Fruit fly (Drosophila melanogaster): ENCODE data around the gene atk.

atk gene

DNA sequence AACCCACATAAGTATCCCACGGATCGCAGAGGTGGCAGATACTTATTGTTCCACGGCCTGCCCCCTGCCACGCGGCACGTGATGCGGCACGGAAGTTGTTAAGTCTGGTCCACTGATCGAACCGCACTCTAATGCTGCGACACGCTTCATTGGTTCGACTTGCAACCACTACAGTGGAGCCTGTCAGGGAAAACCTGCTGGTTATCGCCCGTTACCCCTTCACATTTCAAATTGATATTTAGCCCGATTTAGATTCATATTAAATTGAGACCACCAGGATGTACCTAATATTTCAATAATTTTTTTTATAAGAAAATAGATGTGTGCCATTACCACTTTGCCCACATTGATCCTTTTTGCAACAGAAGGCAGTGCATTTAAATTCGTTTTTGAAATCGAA is 17.3 kb downstream of the atk start (continued):
- TF ChIP-seq chif (GFP tag; optimal IDR thresholded peaks at IDR 0.05) (peak in 1 of 2 experiments; percentile 64), Optix (GFP tag; IDR thresholded peaks at IDR 0.05) (no peak), lmd (GFP tag; IDR thresholded peaks at IDR 0.05) (peak; percentile 16; the same call in 1 of the 2 replicates), CG3838 (GFP tag; optimal IDR thresholded peaks at IDR 0.05) (no peak), CoRest (tag; optimal IDR thresholded peaks at IDR 0.05) (peak; percentile 26), mam (GFP tag; optimal IDR thresholded peaks at IDR 0.05) (peak; percentile 17), Max (GFP tag; optimal IDR thresholded peaks at IDR 0.05) (no peak), vvl (GFP tag; IDR thresholded peaks at IDR 0.05) (peak; percentile 38; the same call in 1 of the 2 replicates), CG6254 (GFP tag; optimal IDR thresholded peaks at IDR 0.05) (no peak), CG9727 (GFP tag; optimal IDR thresholded peaks at IDR 0.05) (peak; percentile 37), Oaz (GFP tag; IDR thresholded peaks at IDR 0.05) (no peak), CG11456 (GFP tag; IDR thresholded peaks at IDR 0.05) (no peak), CG2712 (tag; optimal IDR thresholded peaks at IDR 0.05) (peak; percentile 50), grau (tag; optimal IDR thresholded peaks at IDR 0.05) (peak; percentile 87), Sox102F (GFP tag; optimal IDR thresholded peaks at IDR 0.05) (peak; percentile 39), lov (optimal IDR thresholded peaks at IDR 0.05) (no peak), lov (GFP tag; IDR thresholded peaks at IDR 0.05) (0 out of 3 replicates have a peak, but pooled peaks have one; percentile 8), hkb (optimal IDR thresholded peaks at IDR 0.05) (no peak), hkb (GFP tag; IDR thresholded peaks at IDR 0.05) (no peak), CG4617 (GFP tag; optimal IDR thresholded peaks at IDR 0.05; ENCODE audit: borderline replicate concordance) (no peak), Atf3 (GFP tag; optimal IDR thresholded peaks at IDR 0.05) (no peak), bsh (GFP tag; optimal IDR thresholded peaks at IDR 0.05) (peak in 1 of 2 experiments; percentile 43), CG4328 (GFP tag; optimal IDR thresholded peaks at IDR 0.05) (no peak), Hey (tag; optimal IDR thresholded peaks at IDR 0.05) (no peak), gcm2 (GFP tag; optimal IDR thresholded peaks at IDR 0.05) (no peak), CG15269 (tag; optimal IDR thresholded peaks at IDR 0.05) (no peak), CG11695 (GFP tag; IDR thresholded peaks at IDR 0.05) (no peak), Xrp1 (GFP tag; IDR thresholded peaks at IDR 0.05) (peak; percentile 48), tap (tag; optimal IDR thresholded peaks at IDR 0.05) (no peak), Kr (GFP tag; optimal IDR thresholded peaks at IDR 0.05) (no peak)

DNA sequence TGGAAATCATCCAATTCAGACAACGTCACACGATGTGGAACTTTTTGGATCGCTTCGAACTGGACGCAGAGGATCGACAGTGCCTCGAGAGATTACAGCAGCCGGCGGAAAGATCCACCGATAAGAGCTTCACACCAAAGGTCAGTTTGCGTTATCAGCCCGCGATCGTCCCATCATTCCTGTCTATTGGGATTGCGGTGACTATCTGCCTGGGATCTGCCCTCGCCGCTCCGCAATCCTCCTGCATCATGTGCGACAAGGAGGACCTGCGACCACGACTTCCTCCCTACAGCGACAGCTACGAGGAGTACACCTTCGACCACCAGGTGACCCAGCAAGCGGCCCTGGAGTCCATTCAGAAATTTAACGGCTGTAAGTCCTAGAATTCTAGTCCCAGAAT is 18.6 kb downstream of the atk start:
- no peak for TF ChIP-seq CG32772 (GFP tag; IDR thresholded peaks at IDR 0.05)
- TF ChIP-seq Adf1 (GFP tag; IDR thresholded peaks at IDR 0.05): no peak
- TF ChIP-seq gcm2 (GFP tag; optimal IDR thresholded peaks at IDR 0.05): no peak
- TF ChIP-seq fu2 (GFP tag; optimal IDR thresholded peaks at IDR 0.05): no peak
- TF ChIP-seq dpn (GFP tag; optimal IDR thresholded peaks at IDR 0.05): no peak
- TF ChIP-seq Dad (GFP tag; optimal IDR thresholded peaks at IDR 0.05): no peak
- TF ChIP-seq Hr3 (GFP tag; optimal IDR thresholded peaks at IDR 0.05): no peak
- TF ChIP-seq CG1024 (GFP tag; IDR thresholded peaks at IDR 0.05): no peak
- no peak for TF ChIP-seq Sry-δ (GFP tag; optimal IDR thresholded peaks at IDR 0.05)
- TF ChIP-seq Vsx1 (GFP tag; optimal IDR thresholded peaks at IDR 0.05): no peak
- peak; percentile 34 for TF ChIP-seq Med (GFP tag)
- no peak for TF ChIP-seq E2f2 (GFP tag; IDR thresholded peaks at IDR 0.05)
- 0 out of 3 replicates have a peak, but pooled peaks have one; percentile 13 for TF ChIP-seq ken (GFP tag; IDR thresholded peaks at IDR 0.05)
- TF ChIP-seq Bdp1 (GFP tag; optimal IDR thresholded peaks at IDR 0.05): no peak
